Fruit fly (Drosophila melanogaster) whole organism, wandering third instar larva: ENCODE measurements around the gene CG43203.

Experiments
- Abd-B ChIP-seq: fragments of >200 bp; optimal IDR thresholded peaks from 2 replicates; lab custom pipeline; 2017; ENCODE audit warnings: missing biosample characterization, missing genetic modification characterization
- Vsx2 ChIP-seq: fragments of 200-300, 225-300 bp; sonication (Bioruptor generic); optimal IDR thresholded peaks from 2 replicates; lab custom pipeline; 2018; ENCODE audit warnings: missing biosample characterization, missing genetic modification characterization; ENCODE audit not compliant: partially characterized antibody
- foxo ChIP-seq, 2 experiments: fragments of 200-800 bp; sonication (Bioruptor generic); optimal IDR thresholded peaks; 2 replicates in 1 of 2; 3 replicates in 1 of 2; lab custom pipeline; 2016 to 2017; ENCODE audit warnings: missing biosample characterization in 2 of 2, missing genetic modification characterization in 2 of 2
- fru ChIP-seq: fragments of 200-800 bp; sonication (Bioruptor generic); optimal IDR thresholded peaks from 3 replicates; lab custom pipeline; 2016; ENCODE audit warnings: missing biosample characterization, mild to moderate bottlenecking, missing genetic modification characterization
- usp ChIP-seq: fragments of >200 bp; optimal IDR thresholded peaks from 2 replicates; lab custom pipeline; 2017; ENCODE audit warnings: missing biosample characterization, missing genetic modification characterization

DNA sequence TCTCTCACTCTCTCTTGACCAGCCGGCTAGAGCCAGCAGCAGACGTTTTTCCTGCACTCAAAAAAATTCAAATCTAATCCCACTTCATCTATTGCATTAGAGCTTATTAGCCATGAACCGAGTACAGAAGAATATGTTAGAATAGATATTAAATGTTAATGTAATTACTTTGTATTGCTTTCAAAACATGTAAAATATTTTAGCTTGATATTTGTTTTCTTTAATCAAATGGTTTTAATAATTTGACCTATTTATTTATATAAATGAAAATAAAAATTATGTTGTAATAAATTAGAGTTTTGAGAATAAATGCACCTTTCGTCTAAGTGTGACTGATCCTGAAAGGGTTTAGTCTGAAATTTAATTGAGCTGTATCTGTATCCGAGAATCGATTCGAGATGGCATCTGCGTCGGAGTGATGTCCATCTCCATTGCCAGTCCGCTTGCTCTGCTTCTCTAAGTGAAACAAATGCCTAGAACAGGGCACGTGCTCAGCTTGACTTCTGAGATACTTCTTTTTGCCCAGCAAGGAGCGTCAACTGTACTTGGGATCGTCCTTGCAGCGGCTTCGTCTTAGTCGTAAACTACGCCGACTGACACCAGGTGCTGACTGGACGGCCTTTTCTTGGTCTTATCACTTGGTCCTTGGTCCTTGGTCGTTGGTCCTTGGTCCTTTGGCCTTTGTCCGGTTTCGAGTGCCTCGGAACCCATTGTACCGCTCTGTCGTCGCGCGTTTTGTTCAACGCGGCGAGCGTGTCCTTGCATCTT, 13.4 kb upstream of the CG43203 start:
- no peak for TF ChIP-seq usp (GFP tag; lab: Kevin White, UChicago)
- no peak for TF ChIP-seq Vsx2 (GFP tag; lab: Kevin White, UChicago)
- TF ChIP-seq Abd-B = no peak
- TF ChIP-seq fru (GFP tag; lab: Kevin White, UChicago) = no peak
- TF ChIP-seq foxo (GFP tag; optimal IDR thresholded peaks at IDR 0.05; lab: Kevin White, UChicago) = no peak
